Worm (Caenorhabditis elegans) whole organism, late embryonic: Measurements from ENCODE around the gene allo-1.

Experiments
- ceh-45 ChIP-seq: fragments of 200-800 bp; sonication (Bioruptor generic); IDR thresholded peaks from 2 replicates; pipeline ENCODE4 v1.3.6; 2022; ENCODE audit warnings: missing genetic modification reagents, missing genetic modification characterization, missing compliant biosample characterization
- ceh-6 ChIP-seq: fragments of 200-800 bp; sonication (Bioruptor generic); optimal IDR thresholded peaks from 2 replicates; lab custom pipeline; 2018; ENCODE audit warnings: mild to moderate bottlenecking, missing genetic modification characterization, missing compliant biosample characterization
- nfya-1 ChIP-seq: sonication (generic microtip); optimal IDR thresholded peaks from 2 replicates; lab custom pipeline; 2017; ENCODE audit warnings: missing genetic modification characterization, mild to moderate bottlenecking, missing compliant biosample characterization, antibody characterized with exemption, moderate library complexity
- nhr-11 ChIP-seq: fragments of 150-350 bp; optimal IDR thresholded peaks from 2 replicates; lab custom pipeline; 2014; ENCODE audit warnings: missing biosample characterization, missing genetic modification characterization
- npax-4 ChIP-seq: sonication (generic microtip); optimal IDR thresholded peaks from 2 replicates; lab custom pipeline; 2016; ENCODE audit warnings: missing genetic modification characterization, missing compliant biosample characterization
- pha-4 ChIP-seq: fragments of 150-350 bp; optimal IDR thresholded peaks from 2 replicates; lab custom pipeline; 2018; ENCODE audit warnings: missing biosample characterization, missing genetic modification reagents, missing genetic modification characterization
- rnt-1 ChIP-seq: sonication (generic microtip); optimal IDR thresholded peaks from 2 replicates; lab custom pipeline; 2016; ENCODE audit warnings: missing genetic modification characterization, missing compliant biosample characterization

- no peak for TF ChIP-seq pha-4 (tag; lab: Kevin White, UChicago)
- TF ChIP-seq npax-4, result no peak
- no peak for TF ChIP-seq ceh-6 (GFP tag; lab: Kevin White, UChicago)
- TF ChIP-seq nhr-11 (tag; lab: Kevin White, UChicago), result no peak
- no peak for TF ChIP-seq ceh-45
- TF ChIP-seq nfya-1, result no peak
- no peak for TF ChIP-seq rnt-1 (tag; lab: Kevin White, UChicago)
Measured at ce11 chrIV:10695203-10695602, 1.7 kb downstream of the allo-1 start, which contains the start of gene R102.4.
